Worm (Caenorhabditis elegans) whole organism, early embryonic: Measurements from ENCODE around the gene srz-19.
A peak's percentile ranks its signal among the peaks of the same experiment; 100 is the strongest.
"Not testable (repeated sequence)": the region's sequence is repeated elsewhere in the genome, so short reads cannot be mapped to it uniquely, and the experiment has no call there.

Experiments used
- B0310.2 ChIP-seq: sonication (generic microtip); optimal IDR thresholded peaks from 2 replicates; lab custom pipeline; 2016; ENCODE audit warnings: mild to moderate bottlenecking, missing genetic modification characterization, missing compliant biosample characterization
- F13C5.2 ChIP-seq: sonication (generic microtip); optimal IDR thresholded peaks from 2 replicates; lab custom pipeline; 2017; ENCODE audit warnings: mild to moderate bottlenecking, missing genetic modification characterization, inconsistent platforms, missing compliant biosample characterization
- aly-1 ChIP-seq: sonication (generic microtip); optimal IDR thresholded peaks from 2 replicates; lab custom pipeline; 2016; ENCODE audit warnings: missing genetic modification characterization, missing compliant biosample characterization
- ama-1 ChIP-seq: fragments of 150-350 bp; optimal IDR thresholded peaks from 2 replicates; lab custom pipeline; 2014
- ceh-13 ChIP-seq: fragments of 200-800 bp; sonication (Bioruptor generic); optimal IDR thresholded peaks from 2 replicates; lab custom pipeline; 2018; ENCODE audit warnings: mild to moderate bottlenecking, missing genetic modification characterization, missing compliant biosample characterization
- ceh-36 ChIP-seq: sonication (generic microtip); optimal IDR thresholded peaks from 2 replicates; lab custom pipeline; 2016; ENCODE audit warnings: missing genetic modification characterization, inconsistent platforms, missing compliant biosample characterization
- ets-7 ChIP-seq: sonication (generic microtip); optimal IDR thresholded peaks from 2 replicates; lab custom pipeline; 2016; ENCODE audit warnings: missing genotype, missing genetic modification characterization, missing compliant biosample characterization
- flt-1 ChIP-seq: fragments of 200-800 bp; sonication (Bioruptor generic); IDR thresholded peaks from 2 replicates; pipeline ENCODE4 v1.3.6; 2022; ENCODE audit warnings: missing genetic modification characterization, missing compliant biosample characterization
- hmbx-1 ChIP-seq: sonication (generic microtip); optimal IDR thresholded peaks from 2 replicates; lab custom pipeline; 2016; ENCODE audit warnings: mild to moderate bottlenecking, missing genetic modification characterization, missing compliant biosample characterization
- hmg-4 ChIP-seq: fragments of 200-800 bp; sonication (Bioruptor generic); optimal IDR thresholded peaks from 2 replicates; lab custom pipeline; 2018; ENCODE audit warnings: mild to moderate bottlenecking, missing genetic modification characterization, missing compliant biosample characterization
- hnd-1 ChIP-seq: sonication (generic microtip); optimal IDR thresholded peaks from 2 replicates; lab custom pipeline; 2016; ENCODE audit warnings: missing genetic modification characterization, missing compliant biosample characterization
- pes-1 ChIP-seq: fragments of 200-800 bp; sonication (Bioruptor generic); IDR thresholded peaks from 2 replicates; pipeline ENCODE4 v1.3.6; 2022; ENCODE audit warnings: missing genetic modification reagents, missing genetic modification characterization, missing compliant biosample characterization
- scrt-1 ChIP-seq: fragments of 200-800 bp; sonication (Bioruptor generic); IDR thresholded peaks from 2 replicates; pipeline ENCODE4 v1.3.6; 2022; ENCODE audit warnings: missing genetic modification characterization, missing compliant biosample characterization
- sea-1 ChIP-seq: fragments of 200-800 bp; sonication (Bioruptor generic); conservative IDR thresholded peaks from 2 replicates; pipeline ENCODE4 v1.3.6; 2022; ENCODE audit warnings: missing genetic modification characterization, missing compliant biosample characterization
- tbx-11 ChIP-seq: fragments of 200-800 bp; sonication (Bioruptor generic); IDR thresholded peaks from 2 replicates; pipeline ENCODE4 v1.3.6; 2022; ENCODE audit warnings: missing genetic modification characterization, missing compliant biosample characterization
- tbx-37 ChIP-seq: fragments of 200-800 bp; sonication (Bioruptor generic); conservative IDR thresholded peaks from 2 replicates; pipeline ENCODE4 v1.3.6; 2022; ENCODE audit warnings: missing genetic modification reagents, missing genetic modification characterization, missing compliant biosample characterization
- tra-4 ChIP-seq: sonication (generic microtip); optimal IDR thresholded peaks from 2 replicates; lab custom pipeline; 2017; ENCODE audit warnings: missing genetic modification characterization, missing compliant biosample characterization

The srz-19 gene

DNA sequence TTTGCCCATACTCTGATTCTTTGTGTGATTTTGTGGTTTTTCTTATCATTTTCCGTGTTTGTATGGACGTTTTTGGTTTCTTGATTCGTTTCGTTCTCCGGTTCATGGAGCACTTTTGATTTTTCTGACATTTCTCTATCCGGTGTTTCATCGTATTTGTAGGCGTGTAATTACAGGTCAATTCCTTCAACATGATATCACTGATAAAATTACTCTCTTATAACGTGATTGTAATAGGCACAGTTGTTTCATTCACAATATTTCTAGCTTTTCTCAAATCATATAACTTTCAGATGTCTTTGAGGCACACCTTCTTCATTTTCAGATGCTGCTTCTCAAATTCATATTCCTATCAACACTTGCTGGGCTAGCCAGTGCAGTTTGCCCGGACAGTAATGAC, 12.8 kb downstream of the srz-19 start, which contains the start of gene clec-70:
TSS of gene clec-70 (plus strand) at position 301 of the 400 bp plus-strand sequence.
- TF ChIP-seq tbx-37 (GFP tag; lab: Robert Waterston, UW); flt-1 (GFP tag; lab: Robert Waterston, UW); ceh-36 (tag; lab: Kevin White, UChicago): not testable (repeated sequence)

- no peak for TF ChIP-seq ceh-36 (tag; lab: Kevin White, UChicago)
- no peak for TF ChIP-seq aly-1
- no peak for TF ChIP-seq ceh-13 (GFP tag; lab: Kevin White, UChicago)
- TF ChIP-seq pes-1 (GFP tag; lab: Robert Waterston, UW) = no peak
- no peak for TF ChIP-seq ets-7 (tag; lab: Kevin White, UChicago)
- no peak for TF ChIP-seq scrt-1 (GFP tag; lab: Robert Waterston, UW)
- TF ChIP-seq tbx-37 (GFP tag; lab: Robert Waterston, UW) = no peak
- TF ChIP-seq flt-1 (GFP tag; lab: Robert Waterston, UW) = no peak
- TF ChIP-seq tbx-11 (GFP tag; lab: Robert Waterston, UW) = no peak
- TF ChIP-seq B0310.2 (tag; lab: Kevin White, UChicago) = no peak
- TF ChIP-seq hnd-1 (tag; lab: Kevin White, UChicago) = no peak
- TF ChIP-seq ama-1 (lab: Kevin White, UChicago) = no peak
- no peak for TF ChIP-seq hmbx-1
- no peak for TF ChIP-seq hmg-4 (GFP tag; lab: Kevin White, UChicago)
- TF ChIP-seq F13C5.2 = no peak
- no peak for TF ChIP-seq tra-4 (tag; lab: Kevin White, UChicago)
- no peak for TF ChIP-seq sea-1 (GFP tag; lab: Robert Waterston, UW)
These were observed 17.5 kb downstream of the srz-19 start, which contains the start of gene clec-71 for ce11 chrIV:3937097-3937496. Gene clec-71 (plus strand): TSS chrIV:3937458.

ce11 chrIV:3941658-3942328, 22.2 kb downstream of the srz-19 start, which contains the start of gene clec-174:
Gene clec-174 (minus strand): TSS chrIV:3941708.
- no peak for TF ChIP-seq hnd-1 (tag; lab: Kevin White, UChicago)
- no peak for TF ChIP-seq scrt-1 (GFP tag; lab: Robert Waterston, UW)
- no peak for TF ChIP-seq pes-1 (GFP tag; lab: Robert Waterston, UW)
- TF ChIP-seq tbx-11 (GFP tag; lab: Robert Waterston, UW) = no peak
- TF ChIP-seq F13C5.2 = no peak
- TF ChIP-seq B0310.2 (tag; lab: Kevin White, UChicago) = no peak
- TF ChIP-seq ceh-36 (tag; lab: Kevin White, UChicago) = no peak
- TF ChIP-seq ceh-13 (GFP tag; lab: Kevin White, UChicago) = no peak
- no peak for TF ChIP-seq aly-1
- TF ChIP-seq ets-7 (tag; lab: Kevin White, UChicago) = no peak
- TF ChIP-seq hmbx-1 = no peak
- no peak for TF ChIP-seq ama-1 (lab: Kevin White, UChicago)
- no peak for TF ChIP-seq tra-4 (tag; lab: Kevin White, UChicago)
- TF ChIP-seq sea-1 (GFP tag; lab: Robert Waterston, UW) = no peak
- no peak for TF ChIP-seq hmg-4 (GFP tag; lab: Kevin White, UChicago)
- TF ChIP-seq tbx-37 (GFP tag; lab: Robert Waterston, UW) = no peak
- TF ChIP-seq flt-1 (GFP tag; lab: Robert Waterston, UW) = no peak

DNA sequence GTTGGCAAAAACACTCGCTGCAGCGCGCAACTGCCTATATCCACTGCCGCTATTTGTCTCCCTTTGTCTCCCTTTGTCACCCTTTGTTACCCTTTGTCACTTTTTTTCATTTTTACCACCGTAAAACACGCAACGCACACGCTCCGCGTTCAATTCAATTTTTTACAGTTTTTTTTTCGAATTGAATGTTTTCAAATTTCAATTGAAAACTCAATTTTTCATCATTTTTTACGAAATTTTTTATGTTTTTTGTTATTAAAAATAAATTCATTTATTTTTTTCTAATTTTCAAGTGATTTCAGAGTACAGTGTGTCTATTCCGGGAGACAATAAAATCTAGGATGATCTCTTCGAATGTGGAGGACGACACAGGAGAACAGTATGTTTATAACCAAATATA, 23.4 kb downstream of the srz-19 start, which contains the start of gene Y46C8AL.11:
TSS of gene Y46C8AL.11 (plus strand) at position 301 of the 400 bp plus-strand sequence.
- no peak for TF ChIP-seq tbx-11 (GFP tag; lab: Robert Waterston, UW)
- no peak for TF ChIP-seq scrt-1 (GFP tag; lab: Robert Waterston, UW)
- no peak for TF ChIP-seq ets-7 (tag; lab: Kevin White, UChicago)
- no peak for TF ChIP-seq aly-1
- no peak for TF ChIP-seq hmg-4 (GFP tag; lab: Kevin White, UChicago)
- TF ChIP-seq ama-1 (lab: Kevin White, UChicago) = no peak
- TF ChIP-seq ceh-36 (tag; lab: Kevin White, UChicago) = no peak
- TF ChIP-seq tbx-37 (GFP tag; lab: Robert Waterston, UW) = no peak
- no peak for TF ChIP-seq hnd-1 (tag; lab: Kevin White, UChicago)
- TF ChIP-seq F13C5.2 = no peak
- no peak for TF ChIP-seq tra-4 (tag; lab: Kevin White, UChicago)
- no peak for TF ChIP-seq hmbx-1
- TF ChIP-seq ceh-13 (GFP tag; lab: Kevin White, UChicago) = no peak
- no peak for TF ChIP-seq sea-1 (GFP tag; lab: Robert Waterston, UW)
- no peak for TF ChIP-seq flt-1 (GFP tag; lab: Robert Waterston, UW)
- TF ChIP-seq B0310.2 (tag; lab: Kevin White, UChicago) = no peak

DNA sequence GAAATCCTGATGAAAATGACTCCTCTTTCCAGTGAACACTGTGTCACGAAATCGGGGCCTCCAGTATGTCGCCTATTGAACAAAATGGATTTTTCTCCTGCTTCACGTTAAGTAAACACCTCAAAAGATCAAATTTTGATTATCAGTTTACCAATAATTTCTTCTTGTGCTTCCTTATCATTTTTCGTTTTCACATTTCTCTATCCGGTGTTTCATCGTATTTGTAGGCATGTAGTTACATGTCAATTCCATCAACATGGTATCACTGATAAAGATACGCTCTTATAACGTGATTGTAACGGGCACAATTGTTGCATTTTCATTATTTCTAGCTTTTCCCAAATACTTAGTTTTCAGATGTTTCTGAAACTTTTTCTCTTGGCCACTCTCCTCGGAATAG, 24.9 kb downstream of the srz-19 start, which contains the start of gene clec-72:
TSS of gene clec-72 (plus strand) at position 358 of the 400 bp plus-strand sequence.
- TF ChIP-seq pes-1 (GFP tag; lab: Robert Waterston, UW) = no peak
- TF ChIP-seq F13C5.2 = no peak
- no peak for TF ChIP-seq hmg-4 (GFP tag; lab: Kevin White, UChicago)
- no peak for TF ChIP-seq scrt-1 (GFP tag; lab: Robert Waterston, UW)
- TF ChIP-seq hmbx-1 = no peak
- no peak for TF ChIP-seq B0310.2 (tag; lab: Kevin White, UChicago)
- no peak for TF ChIP-seq tbx-37 (GFP tag; lab: Robert Waterston, UW)

DNA sequence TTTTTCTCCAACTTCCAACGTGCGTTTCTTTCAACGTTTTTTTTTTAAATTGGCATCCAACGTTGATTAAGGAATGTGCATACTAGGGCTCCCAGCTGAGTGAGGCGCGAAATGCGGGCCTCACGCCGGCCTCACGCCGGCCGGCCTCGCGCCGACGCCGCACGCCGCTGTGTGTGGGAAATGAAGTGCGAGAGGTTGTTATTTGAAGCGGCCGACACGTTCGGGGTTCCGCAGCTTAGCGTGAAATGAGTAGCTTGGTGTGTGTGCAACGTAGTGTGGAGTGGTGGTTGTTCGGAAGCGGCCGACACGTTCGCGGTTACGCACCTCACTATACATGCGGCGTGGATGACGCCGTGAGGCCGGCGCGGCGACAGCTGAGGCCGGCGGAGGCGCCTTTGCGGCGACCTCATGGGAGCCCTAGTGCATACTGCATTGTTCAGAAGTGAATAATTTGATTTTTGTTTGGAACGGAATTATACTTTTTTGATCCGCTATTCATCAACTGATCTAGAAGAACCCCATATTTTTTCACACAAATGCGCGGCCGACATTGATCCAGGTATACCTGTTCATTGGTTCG, 27.9 kb downstream of the srz-19 start:
- 0 out of 2 replicates have a peak, but pooled peaks have one; percentile 32 for TF ChIP-seq scrt-1 (GFP tag; lab: Robert Waterston, UW)

DNA sequence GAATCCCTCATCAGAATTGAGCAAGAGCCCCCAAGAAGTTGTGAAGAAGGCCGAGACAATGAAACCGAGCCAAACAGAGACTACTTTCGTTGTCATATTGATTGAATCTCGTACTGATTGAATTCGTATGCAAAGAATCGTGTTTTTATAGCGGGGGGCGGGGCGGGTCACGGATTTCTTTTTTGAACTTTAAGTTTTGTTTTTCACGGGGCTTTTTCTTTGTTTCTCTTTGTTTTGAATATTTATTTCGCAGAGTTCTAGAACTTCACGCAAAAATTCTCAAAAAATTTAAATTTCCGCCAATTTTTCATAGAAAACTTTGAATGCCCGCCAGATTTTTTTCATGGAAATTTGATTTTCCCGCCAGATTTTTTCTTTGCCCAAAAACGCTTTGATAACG, 36.5 kb downstream of the srz-19 start, which contains the start of gene clec-73:
TSS of gene clec-73 (minus strand) at position 101 of the 400 bp plus-strand sequence.
- no peak for TF ChIP-seq B0310.2 (tag; lab: Kevin White, UChicago)
- TF ChIP-seq hmbx-1 = no peak
- no peak for TF ChIP-seq hmg-4 (GFP tag; lab: Kevin White, UChicago)
- TF ChIP-seq sea-1 (GFP tag; lab: Robert Waterston, UW) = no peak
- no peak for TF ChIP-seq pes-1 (GFP tag; lab: Robert Waterston, UW)
- TF ChIP-seq flt-1 (GFP tag; lab: Robert Waterston, UW) = no peak
